Worm (Caenorhabditis elegans) whole organism, L1 larva: ENCODE data around the gene dhs-31.

Experiments used
- C04F5.9 ChIP-seq: sonication (generic microtip); optimal IDR thresholded peaks from 2 replicates; lab custom pipeline; 2016; ENCODE audit warnings: missing genetic modification characterization, missing compliant biosample characterization
- lin-35 ChIP-seq, 2 experiments: fragments of 150-350 bp; optimal IDR thresholded peaks; 2 replicates each; lab custom pipeline; 2014; ENCODE audit warnings: missing biosample characterization in 2 of 2, missing genetic modification characterization in 2 of 2, missing genetic modification reagents in 2 of 2

ce11 chrIV:10040803-10041202 lies at the start of gene dhs-31:
- no peak for TF ChIP-seq lin-35 (GFP tag; optimal IDR thresholded peaks at IDR 0.05; lab: Kevin White, UChicago)
- no peak for TF ChIP-seq C04F5.9
